Worm (Caenorhabditis elegans) whole organism, midembryonic: ENCODE measurements around the gene rabr-3.

Experiments used
- T22C8.4 ChIP-seq: fragments of 200-800 bp; sonication (Bioruptor generic); IDR thresholded peaks from 2 replicates; pipeline ENCODE4 v1.3.6; 2022; ENCODE audit warnings: missing genetic modification characterization, missing compliant biosample characterization
- cog-1 ChIP-seq: sonication (generic microtip); optimal IDR thresholded peaks from 2 replicates; lab custom pipeline; 2016; ENCODE audit warnings: missing genetic modification characterization, missing compliant biosample characterization
- flt-1 ChIP-seq: fragments of 200-800 bp; sonication (Bioruptor generic); IDR thresholded peaks from 2 replicates; pipeline ENCODE4 v1.3.6; 2022; ENCODE audit warnings: missing genetic modification characterization, missing compliant biosample characterization
- klf-2 ChIP-seq: fragments of 200-800 bp; sonication (Bioruptor generic); conservative IDR thresholded peaks from 2 replicates; pipeline ENCODE4 v1.3.6; 2022; ENCODE audit warnings: missing genetic modification reagents, missing genetic modification characterization, missing compliant biosample characterization
- med-1 ChIP-seq: sonication (generic microtip); optimal IDR thresholded peaks from 2 replicates; lab custom pipeline; 2017; ENCODE audit warnings: missing genetic modification characterization, mild to moderate bottlenecking, missing compliant biosample characterization, antibody characterized with exemption, missing genetic modification reagents; ENCODE audit not compliant: insufficient read depth
- ref-1 ChIP-seq: fragments of 200-800 bp; sonication (Bioruptor generic); conservative IDR thresholded peaks from 2 replicates; pipeline ENCODE4 v1.3.6; 2022; ENCODE audit warnings: missing genetic modification reagents, missing genetic modification characterization, missing compliant biosample characterization
- tab-1 ChIP-seq: fragments of 200-800 bp; sonication (Bioruptor generic); IDR thresholded peaks from 2 replicates; pipeline ENCODE4 v1.3.6; 2022; ENCODE audit warnings: missing genetic modification characterization, missing compliant biosample characterization
- ztf-23 ChIP-seq: fragments of 200-800 bp; sonication (Bioruptor generic); IDR thresholded peaks from 2 replicates; pipeline ENCODE4 v1.3.6; 2022; ENCODE audit warnings: missing genetic modification reagents, missing genetic modification characterization, missing compliant biosample characterization
- ztf-29 ChIP-seq: fragments of 200-800 bp; sonication (Bioruptor generic); IDR thresholded peaks from 2 replicates; pipeline ENCODE4 v1.3.6; 2022; ENCODE audit warnings: missing genetic modification reagents, missing genetic modification characterization, missing compliant biosample characterization

The rabr-3 gene

DNA sequence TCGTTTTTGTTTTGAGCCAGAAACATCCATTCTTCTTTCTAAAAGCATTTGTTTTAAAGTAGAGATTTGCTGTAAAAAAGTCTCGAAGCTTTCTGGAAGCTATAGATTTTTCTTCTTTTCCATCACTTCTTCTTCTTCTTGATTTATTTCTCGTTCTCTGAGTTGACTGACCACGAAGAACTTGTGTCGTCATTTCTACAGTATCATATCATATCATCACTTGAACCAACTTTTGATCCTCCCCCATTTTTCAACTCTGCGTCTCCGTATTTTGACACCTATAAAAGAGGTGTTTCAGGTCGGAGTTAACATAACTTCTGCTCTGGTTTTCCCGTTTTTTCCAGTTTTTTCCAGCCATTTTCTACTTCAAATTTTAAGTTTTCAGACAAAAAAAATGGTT, 19.0 kb downstream of the rabr-3 start, which contains the start of gene F11A5.9:
TSS of gene F11A5.9 (plus strand) at position 386 of the 400 bp plus-strand sequence.
- TF ChIP-seq tab-1 (GFP tag; lab: Robert Waterston, UW): no peak
- TF ChIP-seq ref-1 (GFP tag; lab: Robert Waterston, UW): no peak

DNA sequence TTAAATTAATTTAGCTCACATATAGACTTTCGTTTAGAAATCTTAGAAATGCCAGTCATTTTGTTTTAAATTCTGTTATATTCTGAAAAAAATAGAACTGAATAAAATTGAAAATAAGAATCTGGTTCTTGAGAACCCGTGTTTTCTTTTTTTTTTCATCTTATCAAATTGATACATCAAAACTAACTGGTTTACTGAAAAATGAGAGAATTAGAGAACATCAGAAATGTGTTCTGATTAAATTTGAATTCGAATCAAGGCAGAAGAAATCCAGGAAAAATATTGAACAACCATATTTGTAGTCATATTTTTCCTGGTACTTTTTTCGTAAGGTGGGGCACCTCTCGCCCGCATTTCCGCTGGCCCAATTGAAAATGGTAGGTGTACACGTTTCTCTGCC, 23.0 kb downstream of the rabr-3 start, which contains the start of gene F11A5.15:
TSS of gene F11A5.15 (minus strand) at position 101 of the 400 bp plus-strand sequence.
- TF ChIP-seq ztf-29 (GFP tag; lab: Robert Waterston, UW) (no peak), med-1 (GFP tag; lab: Kevin White, UChicago) (no peak), klf-2 (GFP tag; lab: Robert Waterston, UW) (no peak), T22C8.4 (GFP tag; lab: Robert Waterston, UW) (no peak), ztf-23 (GFP tag; lab: Robert Waterston, UW) (no peak), cog-1 (no peak), ref-1 (GFP tag; lab: Robert Waterston, UW) (no peak), tab-1 (GFP tag; lab: Robert Waterston, UW) (no peak), flt-1 (GFP tag; lab: Robert Waterston, UW) (no peak)

DNA sequence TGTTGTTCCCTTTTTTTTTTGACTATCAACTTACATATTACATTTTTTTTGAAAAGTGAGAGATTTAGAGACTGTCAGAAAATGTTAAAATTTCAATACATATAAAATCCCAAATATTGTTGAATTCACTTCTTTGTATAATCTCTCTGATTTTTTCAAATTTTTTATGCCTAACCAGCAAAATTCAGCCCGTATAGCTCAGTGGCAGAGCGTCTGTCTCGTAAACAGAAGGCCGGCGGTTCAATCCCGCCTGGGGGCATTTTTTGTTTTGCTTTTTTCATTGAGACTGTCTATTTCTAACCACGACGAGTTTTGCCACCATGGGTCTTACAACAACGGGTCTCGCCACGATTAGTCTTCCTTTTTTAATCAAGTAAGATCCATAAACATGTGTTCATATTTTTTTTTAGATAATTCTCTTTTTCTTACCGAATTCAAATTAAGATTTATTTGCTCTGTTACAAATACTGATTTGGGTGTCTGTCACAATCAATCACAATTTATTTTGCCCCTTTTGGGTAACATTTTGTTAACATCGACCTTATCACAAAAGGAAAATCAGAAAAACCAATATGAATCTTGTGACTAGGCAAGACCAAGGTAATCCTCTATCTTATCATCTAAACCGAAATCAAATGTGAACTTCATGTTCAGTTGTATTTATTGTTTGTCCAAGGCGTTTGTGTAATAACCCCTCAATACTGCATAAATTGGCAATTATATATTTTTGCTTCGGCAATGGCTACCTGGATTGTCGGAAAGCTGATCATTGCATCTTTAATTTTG, 23.7 kb downstream of the rabr-3 start, which contains the start of gene glc-1:
TSS of gene glc-1 (plus strand) at position 663 of the 786 bp plus-strand sequence.
- TF ChIP-seq tab-1 (GFP tag; lab: Robert Waterston, UW) (no peak), T22C8.4 (GFP tag; lab: Robert Waterston, UW) (no peak), klf-2 (GFP tag; lab: Robert Waterston, UW) (no peak), ztf-29 (GFP tag; lab: Robert Waterston, UW) (no peak), flt-1 (GFP tag; lab: Robert Waterston, UW) (no peak), cog-1 (no peak), ztf-23 (GFP tag; lab: Robert Waterston, UW) (no peak), ref-1 (GFP tag; lab: Robert Waterston, UW) (no peak), med-1 (GFP tag; lab: Kevin White, UChicago) (no peak)

- no peak for TF ChIP-seq cog-1
- no peak for TF ChIP-seq ztf-23 (GFP tag; lab: Robert Waterston, UW)
- no peak for TF ChIP-seq med-1 (GFP tag; lab: Kevin White, UChicago)
- no peak for TF ChIP-seq ztf-29 (GFP tag; lab: Robert Waterston, UW)
These were observed 24.5 kb downstream of the rabr-3 start for ce11 chrV:16220020-16220419.

DNA sequence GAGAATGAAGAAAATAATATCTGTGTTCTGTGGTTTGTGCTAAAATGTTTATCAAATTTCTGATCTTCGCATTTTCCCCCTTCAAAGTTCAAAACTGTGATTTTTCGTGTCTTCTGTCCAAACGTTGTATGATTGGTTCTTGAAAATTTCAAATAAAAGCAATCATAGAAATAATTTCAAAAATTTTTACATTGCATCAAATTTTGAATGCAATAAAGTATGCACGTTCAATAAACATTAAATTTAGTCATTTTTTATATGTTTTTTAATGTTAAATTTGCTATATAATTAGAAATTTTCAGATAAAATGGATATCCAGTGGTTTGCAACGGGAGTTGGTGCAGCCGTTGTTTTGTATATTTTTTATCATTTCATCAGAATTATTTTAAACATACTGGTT, 28.5 kb downstream of the rabr-3 start, which contains the start of gene stdh-2:
TSS of gene stdh-2 (plus strand) at position 301 of the 400 bp plus-strand sequence.
- TF ChIP-seq ref-1 (GFP tag; lab: Robert Waterston, UW) (no peak), cog-1 (no peak), ztf-29 (GFP tag; lab: Robert Waterston, UW) (no peak), flt-1 (GFP tag; lab: Robert Waterston, UW) (no peak)

ce11 chrV:16225524-16226116, 30.1 kb downstream of the rabr-3 start:
- TF ChIP-seq T22C8.4 (GFP tag; lab: Robert Waterston, UW) (no peak), klf-2 (GFP tag; lab: Robert Waterston, UW) (no peak), ztf-29 (GFP tag; lab: Robert Waterston, UW) (no peak), ztf-23 (GFP tag; lab: Robert Waterston, UW) (no peak), ref-1 (GFP tag; lab: Robert Waterston, UW) (no peak), med-1 (GFP tag; lab: Kevin White, UChicago) (no peak), cog-1 (no peak)

DNA sequence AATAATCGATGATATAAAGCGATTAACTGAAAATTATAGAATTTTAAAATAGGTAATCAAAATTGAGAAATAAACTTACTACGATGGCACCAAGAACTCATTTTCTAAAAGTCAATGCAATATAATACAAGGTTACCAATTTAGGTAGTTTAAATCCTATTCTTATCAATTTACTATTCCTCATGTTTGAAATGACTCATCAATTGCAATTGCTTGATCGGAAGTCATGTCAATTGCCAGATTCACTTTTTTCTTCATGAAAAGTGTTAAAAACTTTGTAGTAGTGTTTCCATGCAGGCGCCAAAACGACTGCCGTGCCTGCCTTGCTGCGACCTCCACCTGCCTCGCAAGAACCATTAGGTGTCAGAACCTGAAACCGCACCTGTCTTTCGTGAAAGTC, 31.1 kb downstream of the rabr-3 start, which contains the start of gene F11A5.13:
TSS of gene F11A5.13 (minus strand) at position 101 of the 400 bp plus-strand sequence.
- no peak for TF ChIP-seq tab-1 (GFP tag; lab: Robert Waterston, UW)

- TF ChIP-seq klf-2 (GFP tag; lab: Robert Waterston, UW) (no peak), ztf-23 (GFP tag; lab: Robert Waterston, UW) (no peak), flt-1 (GFP tag; lab: Robert Waterston, UW) (no peak)
These were observed 34.0 kb downstream of the rabr-3 start for ce11 chrV:16229439-16229838.

- TF ChIP-seq T22C8.4 (GFP tag; lab: Robert Waterston, UW) (no peak), tab-1 (GFP tag; lab: Robert Waterston, UW) (no peak), ztf-23 (GFP tag; lab: Robert Waterston, UW) (no peak), ztf-29 (GFP tag; lab: Robert Waterston, UW) (no peak), flt-1 (GFP tag; lab: Robert Waterston, UW) (no peak), klf-2 (GFP tag; lab: Robert Waterston, UW) (no peak), ref-1 (GFP tag; lab: Robert Waterston, UW) (no peak), cog-1 (no peak), med-1 (GFP tag; lab: Kevin White, UChicago) (no peak)
These were observed 34.4 kb downstream of the rabr-3 start, which contains the start of the genes F21H7.2 and F21H7.12 for ce11 chrV:16229896-16230295. Gene F21H7.2, minus strand, starts transcription at chrV:16229996. Gene F21H7.12, plus strand, starts transcription at chrV:16230165.

- TF ChIP-seq flt-1 (GFP tag; lab: Robert Waterston, UW) (no peak), klf-2 (GFP tag; lab: Robert Waterston, UW) (no peak), ref-1 (GFP tag; lab: Robert Waterston, UW) (no peak), med-1 (GFP tag; lab: Kevin White, UChicago) (no peak), cog-1 (no peak), ztf-29 (GFP tag; lab: Robert Waterston, UW) (no peak), ztf-23 (GFP tag; lab: Robert Waterston, UW) (no peak), T22C8.4 (GFP tag; lab: Robert Waterston, UW) (no peak), tab-1 (GFP tag; lab: Robert Waterston, UW) (no peak)
These were observed 36.7 kb downstream of the rabr-3 start, which contains the start of gene gst-22 for ce11 chrV:16232180-16232579. Gene gst-22, minus strand, starts transcription at chrV:16232282.
